Fruit fly (Drosophila melanogaster) whole organism, embryonic: Measurements from ENCODE around the gene CG4597.

ENCODE experiments used
- ATbp ChIP-seq: fragments of 200-800 bp; sonication (Bioruptor generic); optimal IDR thresholded peaks from 2 replicates; lab custom pipeline; 2017; ENCODE audit warnings: missing biosample characterization, mild to moderate bottlenecking, missing genetic modification characterization, missing genetic modification reagents
- Abd-B ChIP-seq: fragments of 200-800 bp; sonication (Bioruptor generic); optimal IDR thresholded peaks from 2 replicates; lab custom pipeline; 2018; ENCODE audit warnings: missing biosample characterization, mild to moderate bottlenecking, missing genetic modification characterization, moderate library complexity
- Adf1 ChIP-seq: fragments of 200-800 bp; sonication (Bioruptor generic); IDR thresholded peaks from 2 replicates; pipeline ENCODE4 v1.3.6; 2022; ENCODE audit warnings: missing biosample characterization, missing genetic modification characterization
- CG10147 ChIP-seq: fragments of 200-800 bp; sonication (Bioruptor generic); optimal IDR thresholded peaks from 2 replicates; lab custom pipeline; 2019; ENCODE audit warnings: missing biosample characterization, mild to moderate bottlenecking, missing genetic modification characterization, moderate library complexity
- CG10209 ChIP-seq: fragments of 200-800 bp; sonication (Bioruptor generic); optimal IDR thresholded peaks from 3 replicates; lab custom pipeline; 2017; ENCODE audit warnings: missing biosample characterization, mild to moderate bottlenecking, missing genetic modification characterization, missing genetic modification reagents
- CG11398 ChIP-seq: fragments of 200-800 bp; sonication (Bioruptor generic); optimal IDR thresholded peaks from 2 replicates; lab custom pipeline; 2016; ENCODE audit warnings: missing biosample characterization, missing genetic modification characterization
- CG1233 ChIP-seq: fragments of 200-800 bp; sonication (Bioruptor generic); optimal IDR thresholded peaks from 4 replicates; lab custom pipeline; 2018; ENCODE audit warnings: missing biosample characterization, mild to moderate bottlenecking, missing genetic modification characterization
- CG12744 ChIP-seq: fragments of 200-800 bp; sonication (Bioruptor generic); optimal IDR thresholded peaks from 2 replicates; lab custom pipeline; 2016; ENCODE audit warnings: missing biosample characterization, missing genetic modification characterization
- CG13287 ChIP-seq: fragments of 200-800 bp; sonication (Bioruptor generic); IDR thresholded peaks from 2 replicates; pipeline ENCODE4 v1.3.6; 2022; ENCODE audit warnings: missing biosample characterization, missing genetic modification characterization; ENCODE audit not compliant: partially characterized antibody
- CG14050 ChIP-seq: fragments of 200-800 bp; sonication (Bioruptor generic); IDR thresholded peaks from 3 replicates; pipeline ENCODE4 v1.3.6; 2022; ENCODE audit warnings: missing biosample characterization, missing genetic modification characterization
- CG15011 ChIP-seq: fragments of 200-800 bp; sonication (Bioruptor generic); optimal IDR thresholded peaks from 3 replicates; lab custom pipeline; 2018; ENCODE audit warnings: missing biosample characterization, mild to moderate bottlenecking, missing genetic modification characterization
- CG17829 ChIP-seq: fragments of 200-800 bp; optimal IDR thresholded peaks from 2 replicates; lab custom pipeline; 2019; ENCODE audit warnings: missing biosample characterization, mild to moderate bottlenecking, missing genetic modification characterization, moderate library complexity
- CG17912 ChIP-seq: fragments of 200-800 bp; sonication (Bioruptor generic); optimal IDR thresholded peaks from 2 replicates; lab custom pipeline; 2018; ENCODE audit warnings: missing biosample characterization, mild to moderate bottlenecking, missing genetic modification characterization
- CG2199 ChIP-seq: fragments of 200-800 bp; sonication (Bioruptor generic); IDR thresholded peaks from 3 replicates; pipeline ENCODE4 v1.3.6; 2022; ENCODE audit warnings: missing biosample characterization, missing genetic modification characterization
- CG31388 ChIP-seq: fragments of 200-800 bp; sonication (Bioruptor generic); optimal IDR thresholded peaks from 2 replicates; lab custom pipeline; 2016; ENCODE audit warnings: missing biosample characterization, missing genetic modification characterization
- CG3726 ChIP-seq: fragments of 200-800 bp; sonication (Bioruptor generic); IDR thresholded peaks from 3 replicates; pipeline ENCODE4, ENCODE4 v1.3.6; 2022; ENCODE audit warnings: missing biosample characterization, missing genetic modification characterization
- CG3995 ChIP-seq: fragments of 200-800 bp; sonication (Bioruptor generic); optimal IDR thresholded peaks from 3 replicates; lab custom pipeline; 2016; ENCODE audit warnings: missing biosample characterization, missing genetic modification characterization
- CG4424 ChIP-seq: fragments of 200-800 bp; sonication (Bioruptor generic); optimal IDR thresholded peaks from 3 replicates; lab custom pipeline; 2016; ENCODE audit warnings: missing biosample characterization, missing genetic modification characterization
- CG6813 ChIP-seq: fragments of 200-800 bp; sonication (Bioruptor generic); optimal IDR thresholded peaks from 2 replicates; lab custom pipeline; 2017; ENCODE audit warnings: missing biosample characterization, missing genetic modification characterization, mild to moderate bottlenecking, moderate library complexity, missing genetic modification reagents
- CG8281 ChIP-seq: fragments of 200-800 bp; sonication (Bioruptor generic); optimal IDR thresholded peaks from 2 replicates; lab custom pipeline; 2018; ENCODE audit warnings: missing biosample characterization, mild to moderate bottlenecking, missing genetic modification characterization, moderate library complexity
- CG8388 ChIP-seq: fragments of 200-800 bp; sonication (Bioruptor generic); optimal IDR thresholded peaks from 2 replicates; lab custom pipeline; 2019; ENCODE audit warnings: missing biosample characterization, mild to moderate bottlenecking, missing genetic modification characterization, moderate library complexity
- CG9876 ChIP-seq: fragments of 200-800 bp; sonication (Bioruptor generic); optimal IDR thresholded peaks from 2 replicates; lab custom pipeline; 2016; ENCODE audit warnings: missing biosample characterization, missing genetic modification characterization
- H2.0 ChIP-seq: fragments of 200-800 bp; sonication (Bioruptor generic); IDR thresholded peaks from 2 replicates; pipeline ENCODE4 v1.3.6; 2022; ENCODE audit warnings: missing biosample characterization, missing genetic modification characterization
- Hr3 ChIP-seq: fragments of 200-800 bp; sonication (Bioruptor generic); optimal IDR thresholded peaks from 3 replicates; lab custom pipeline; 2016; ENCODE audit warnings: missing biosample characterization, missing genetic modification characterization
- Jarid2 ChIP-seq: fragments of 200-800 bp; sonication (Bioruptor generic); optimal IDR thresholded peaks from 3 replicates; lab custom pipeline; 2017; ENCODE audit warnings: mild to moderate bottlenecking, missing biosample characterization, missing genetic modification reagents, missing genetic modification characterization
- Myb ChIP-seq: fragments of 200-800 bp; sonication (Bioruptor generic); optimal IDR thresholded peaks from 2 replicates; lab custom pipeline; 2016; ENCODE audit warnings: missing biosample characterization, missing genetic modification characterization
- Spps ChIP-seq: fragments of 200-800 bp; sonication (Bioruptor generic); optimal IDR thresholded peaks from 2 replicates; lab custom pipeline; 2018; ENCODE audit warnings: missing biosample characterization, mild to moderate bottlenecking, missing genetic modification characterization
- Sry-β ChIP-seq: fragments of 200-800 bp; sonication (Bioruptor generic); optimal IDR thresholded peaks from 2 replicates; lab custom pipeline; 2018; ENCODE audit warnings: missing biosample characterization, mild to moderate bottlenecking, missing genetic modification characterization, moderate library complexity
- ap ChIP-seq: fragments of 200-800 bp; sonication (Bioruptor generic); IDR thresholded peaks from 2 replicates; pipeline ENCODE4 v1.3.6; 2022; ENCODE audit warnings: missing biosample characterization, missing genetic modification characterization
- chm ChIP-seq: fragments of 200-800 bp; sonication (Bioruptor generic); IDR thresholded peaks from 2 replicates; pipeline ENCODE4 v1.3.6; 2022; ENCODE audit warnings: missing biosample characterization, missing genetic modification characterization
- dati ChIP-seq: fragments of 200-800 bp; sonication (Bioruptor generic); IDR thresholded peaks from 2 replicates; pipeline ENCODE4 v1.3.6; 2022; ENCODE audit warnings: missing biosample characterization, missing genetic modification characterization
- disco-r ChIP-seq: fragments of 200-800 bp; sonication (Bioruptor generic); optimal IDR thresholded peaks from 2 replicates; lab custom pipeline; 2016; ENCODE audit warnings: missing biosample characterization, missing genetic modification characterization
- eve ChIP-seq, 2 experiments: fragments of >200 bp; optimal IDR thresholded peaks; 2 replicates each; lab custom pipeline; 2017; ENCODE audit warnings: missing biosample characterization in 2 of 2, missing genetic modification characterization in 2 of 2
- fd96Cb ChIP-seq: fragments of 200-800 bp; sonication (Bioruptor generic); optimal IDR thresholded peaks from 2 replicates; lab custom pipeline; 2018; ENCODE audit warnings: missing biosample characterization, mild to moderate bottlenecking, missing genetic modification characterization, moderate library complexity
- gfzf ChIP-seq: fragments of 200-800 bp; sonication (Bioruptor generic); optimal IDR thresholded peaks from 2 replicates; lab custom pipeline; 2016; ENCODE audit warnings: missing biosample characterization, mild to moderate bottlenecking, missing genetic modification characterization, moderate library complexity
- grn ChIP-seq: fragments of 200-800 bp; sonication (Bioruptor generic); optimal IDR thresholded peaks from 3 replicates; lab custom pipeline; 2017; ENCODE audit warnings: missing biosample characterization, missing genetic modification characterization
- h ChIP-seq: fragments of >200 bp; optimal IDR thresholded peaks from 2 replicates; lab custom pipeline; 2017
- hbn ChIP-seq: fragments of 200-800 bp; sonication (Bioruptor generic); IDR thresholded peaks from 2 replicates; pipeline ENCODE4 v1.3.6; 2022; ENCODE audit warnings: missing biosample characterization, missing genetic modification characterization; ENCODE audit not compliant: partially characterized antibody
- jumu ChIP-seq: fragments of 200-800 bp; sonication (Bioruptor generic); optimal IDR thresholded peaks from 3 replicates; lab custom pipeline; 2016; ENCODE audit warnings: missing biosample characterization, missing genetic modification characterization
- odd ChIP-seq: fragments of 200-800 bp; sonication (Bioruptor generic); optimal IDR thresholded peaks from 2 replicates; lab custom pipeline; 2017; ENCODE audit warnings: missing biosample characterization, mild to moderate bottlenecking, missing genetic modification characterization
- otp ChIP-seq: fragments of 200-800 bp; sonication (Bioruptor generic); IDR thresholded peaks from 3 replicates; pipeline ENCODE4, ENCODE4 v1.3.6; 2022; ENCODE audit warnings: missing biosample characterization, missing genetic modification characterization
- sc ChIP-seq, 3 experiments: fragments of >200 bp in 2 of 3; fragments of 200-800 bp in 1 of 3; sonication (Bioruptor generic) in 1 of 3; optimal IDR thresholded peaks; 2 replicates in 2 of 3; 3 replicates in 1 of 3; lab custom pipeline; 2017; ENCODE audit warnings: mild to moderate bottlenecking in 1 of 3, missing biosample characterization in 1 of 3, missing genetic modification characterization in 1 of 3, missing genetic modification reagents in 1 of 3
- sim ChIP-seq: fragments of 200-800 bp; sonication (Bioruptor generic); IDR thresholded peaks from 2 replicates; pipeline ENCODE4 v1.3.6; 2022; ENCODE audit warnings: missing biosample characterization, missing genetic modification characterization
- slp2 ChIP-seq: fragments of 200-800 bp; sonication (Bioruptor generic); optimal IDR thresholded peaks from 2 replicates; lab custom pipeline; 2016; ENCODE audit warnings: missing biosample characterization, missing genetic modification characterization
- so ChIP-seq: fragments of 200-800 bp; sonication (Bioruptor generic); IDR thresholded peaks from 3 replicates; pipeline ENCODE4 v1.3.6; 2022; ENCODE audit warnings: missing biosample characterization, missing genetic modification characterization
- tll ChIP-seq, 2 experiments: fragments of 200-800 bp in 1 of 2; fragments of >200 bp in 1 of 2; sonication (Bioruptor generic) in 1 of 2; optimal IDR thresholded peaks; 2 replicates each; lab custom pipeline; 2017 to 2019; ENCODE audit warnings: missing biosample characterization in 2 of 2, missing genetic modification characterization in 2 of 2, mild to moderate bottlenecking in 1 of 2, moderate library complexity in 1 of 2
- trh ChIP-seq: fragments of 200-800 bp; sonication (Bioruptor generic); optimal IDR thresholded peaks from 2 replicates; lab custom pipeline; 2016; ENCODE audit warnings: missing biosample characterization, missing genetic modification characterization
- tup ChIP-seq: fragments of 200-800 bp; sonication (Bioruptor generic); optimal IDR thresholded peaks from 2 replicates; lab custom pipeline; 2016; ENCODE audit warnings: missing biosample characterization, mild to moderate bottlenecking, missing genetic modification characterization, moderate library complexity
- yki ChIP-seq: fragments of >200 bp; optimal IDR thresholded peaks from 3 replicates; lab custom pipeline; 2018
- z ChIP-seq: fragments of 200-800 bp; sonication (Bioruptor generic); IDR thresholded peaks from 3 replicates; pipeline ENCODE4 v1.3.6; 2022; ENCODE audit warnings: missing biosample characterization, missing genetic modification characterization
- zfh1 ChIP-seq: fragments of 200-800 bp; sonication (Bioruptor generic); IDR thresholded peaks from 3 replicates; pipeline ENCODE4 v1.3.6; 2022; ENCODE audit warnings: missing biosample characterization, missing genetic modification characterization

The CG4597 gene

DNA sequence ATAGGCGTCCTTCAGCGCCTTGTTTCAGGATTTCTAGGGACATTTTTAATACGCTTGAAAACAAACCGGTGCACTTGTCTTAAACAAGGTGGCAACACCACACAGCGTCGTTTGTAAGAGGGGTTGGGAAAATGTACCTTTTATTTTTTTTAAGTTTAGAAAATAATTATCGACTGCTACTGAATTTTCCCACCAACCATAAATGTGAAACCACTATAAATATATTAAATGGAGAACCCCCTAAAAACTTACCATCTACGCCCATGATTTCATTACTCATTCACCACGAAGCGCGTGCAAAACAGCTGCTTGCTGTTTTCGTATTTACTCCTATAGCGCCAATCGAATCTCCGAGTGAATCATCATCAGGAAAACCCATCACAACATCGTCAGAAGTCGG is 10.0 kb downstream of the CG4597 start, which contains the start of the genes Tcs5 and CHMP2B (continued):
- TF ChIP-seq so (GFP tag; lab: Robert Waterston, UW) (peak; percentile 100), CG1233 (GFP tag; lab: Kevin White, UChicago) (peak; percentile 100), jumu (peak; percentile 100), tup (GFP tag; lab: Kevin White, UChicago) (peak; percentile 100), CG10147 (GFP tag; lab: Kevin White, UChicago) (peak; percentile 99), CG2199 (GFP tag; lab: Robert Waterston, UW) (peak; percentile 100), CG11398 (peak; percentile 99), dati (peak; percentile 100), Jarid2 (GFP tag; lab: Kevin White, UChicago) (peak; percentile 94), sc (optimal IDR thresholded peaks at IDR 0.05; lab: Kevin White, UChicago) (no peak), sc (GFP tag; optimal IDR thresholded peaks at IDR 0.05; lab: Kevin White, UChicago) (peak; percentile 100), gfzf (GFP tag; lab: Kevin White, UChicago) (peak; percentile 44), zfh1 (peak; percentile 100), CG8388 (GFP tag; lab: Kevin White, UChicago) (peak; percentile 99), H2.0 (GFP tag; lab: Robert Waterston, UW) (peak; percentile 100), slp2 (GFP tag; lab: Kevin White, UChicago) (peak; percentile 100), ap (GFP tag; lab: Robert Waterston, UW) (peak; percentile 100), CG31388 (GFP tag; lab: Kevin White, UChicago) (peak; percentile 99), Adf1 (GFP tag; lab: Robert Waterston, UW) (peak; percentile 94), z (GFP tag; lab: Robert Waterston, UW) (peak; percentile 90), chm (GFP tag; lab: Robert Waterston, UW) (peak; percentile 100), CG14050 (GFP tag; lab: Robert Waterston, UW) (peak; percentile 100), Spps (tag; lab: Kevin White, UChicago) (peak; percentile 99), CG17829 (tag; lab: Kevin White, UChicago) (peak; percentile 99), otp (GFP tag; lab: Robert Waterston, UW) (peak; percentile 100), CG9876 (GFP tag; lab: Kevin White, UChicago) (peak; percentile 99), CG8281 (tag; lab: Kevin White, UChicago) (peak; percentile 96), yki (lab: Kevin White, UChicago) (no peak), CG4424 (peak; percentile 100), grn (GFP tag; lab: Kevin White, UChicago) (peak; percentile 95), CG17912 (peak; percentile 99), Hr3 (GFP tag; lab: Kevin White, UChicago) (peak; percentile 100), eve (GFP tag; optimal IDR thresholded peaks at IDR 0.05; lab: Kevin White, UChicago) (peak in 1 of 2 experiments; percentile 80), CG15011 (GFP tag; lab: Kevin White, UChicago) (peak; percentile 99), ATbp (GFP tag; lab: Kevin White, UChicago) (peak; percentile 99), odd (GFP tag; lab: Kevin White, UChicago) (peak; percentile 99), fd96Cb (tag; lab: Kevin White, UChicago) (peak; percentile 100), tll (GFP tag; optimal IDR thresholded peaks at IDR 0.05; lab: Kevin White, UChicago) (peak in 1 of 2 experiments; percentile 87), CG3726 (peak; percentile 100), disco-r (GFP tag; lab: Kevin White, UChicago) (peak; percentile 99), sim (GFP tag; lab: Robert Waterston, UW) (peak; percentile 100), Sry-β (GFP tag; lab: Kevin White, UChicago) (peak; percentile 80), Abd-B (peak; percentile 100), CG13287 (peak; percentile 47; the same call in 1 of the 2 replicates), CG12744 (GFP tag; lab: Kevin White, UChicago) (peak; percentile 100), CG3995 (peak; percentile 89), trh (GFP tag; lab: Kevin White, UChicago) (peak; percentile 100), Myb (GFP tag; lab: Kevin White, UChicago) (peak; percentile 94), CG10209 (GFP tag; lab: Kevin White, UChicago) (peak; percentile 100), hbn (no peak), h (no peak), CG6813 (peak; percentile 99)
